Fruit fly (Drosophila melanogaster): ENCODE measurements around the gene CG42820.

CG42820 gene

DNA sequence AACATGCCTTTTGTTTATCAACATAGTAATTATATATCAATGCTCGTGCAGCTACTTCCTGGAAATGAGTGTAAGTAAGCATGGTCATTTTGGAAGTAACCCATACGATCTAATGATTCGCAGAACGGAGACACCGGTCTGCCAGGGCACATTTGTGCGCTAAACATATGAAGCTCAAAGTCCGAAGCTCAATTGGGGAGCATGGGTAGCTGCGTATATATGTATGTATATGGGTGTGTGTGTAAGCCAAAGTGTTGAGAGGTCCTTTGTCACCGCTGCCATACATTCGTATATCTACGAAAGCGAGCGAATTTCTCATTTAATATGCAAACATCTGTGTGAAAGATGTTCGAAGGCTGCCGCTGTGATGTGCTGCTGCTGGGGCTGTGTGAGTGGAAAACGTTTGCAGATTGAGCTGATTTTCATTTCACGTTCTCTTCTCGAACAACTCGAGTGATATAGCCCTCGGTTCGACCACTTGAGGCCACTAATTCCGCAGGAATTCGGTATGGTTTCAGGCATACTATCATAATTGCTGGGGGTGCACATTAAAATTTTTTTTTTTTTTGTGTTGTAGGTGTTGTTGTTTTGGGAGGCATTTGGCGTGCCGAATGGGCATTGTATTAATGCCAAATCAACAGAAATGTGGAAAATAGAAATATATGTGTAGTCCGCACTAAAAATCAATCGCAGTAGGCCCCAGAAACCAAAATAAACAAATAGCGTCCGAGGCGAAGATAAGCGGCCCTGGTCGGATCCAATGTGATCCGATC lies 26.1 kb upstream of the CG42820 start:
- TF ChIP-seq Lpt (GFP tag; optimal IDR thresholded peaks at IDR 0.05) = no peak
- peak; percentile 57 for TF ChIP-seq svp (GFP tag)
- no peak for TF ChIP-seq CG32006 (GFP tag; optimal IDR thresholded peaks at IDR 0.05)
- peak; percentile 22 for TF ChIP-seq CG6276 (GFP tag; optimal IDR thresholded peaks at IDR 0.05)
- peak; percentile 61 for TF ChIP-seq Eip78C (GFP tag)
- TF ChIP-seq CG6808 (GFP tag; optimal IDR thresholded peaks at IDR 0.05) = peak; percentile 32
- TF ChIP-seq ss (GFP tag; optimal IDR thresholded peaks at IDR 0.05) = peak; percentile 36 to 49
- no peak for TF ChIP-seq Sox102F (GFP tag; optimal IDR thresholded peaks at IDR 0.05)
- no peak for TF ChIP-seq acj6 (GFP tag; optimal IDR thresholded peaks at IDR 0.05)
- peak; percentile 38 for TF ChIP-seq CG9139 (GFP tag; optimal IDR thresholded peaks at IDR 0.05)
- 0 out of 3 replicates have a peak, but pooled peaks have one; percentile 17 for TF ChIP-seq CG8119 (GFP tag; IDR thresholded peaks at IDR 0.05)
- no peak for TF ChIP-seq dac (GFP tag; optimal IDR thresholded peaks at IDR 0.05)
- peak; percentile 11 for TF ChIP-seq spab (GFP tag; optimal IDR thresholded peaks at IDR 0.05)
- TF ChIP-seq fkh (GFP tag; optimal IDR thresholded peaks at IDR 0.05) = no peak

DNA sequence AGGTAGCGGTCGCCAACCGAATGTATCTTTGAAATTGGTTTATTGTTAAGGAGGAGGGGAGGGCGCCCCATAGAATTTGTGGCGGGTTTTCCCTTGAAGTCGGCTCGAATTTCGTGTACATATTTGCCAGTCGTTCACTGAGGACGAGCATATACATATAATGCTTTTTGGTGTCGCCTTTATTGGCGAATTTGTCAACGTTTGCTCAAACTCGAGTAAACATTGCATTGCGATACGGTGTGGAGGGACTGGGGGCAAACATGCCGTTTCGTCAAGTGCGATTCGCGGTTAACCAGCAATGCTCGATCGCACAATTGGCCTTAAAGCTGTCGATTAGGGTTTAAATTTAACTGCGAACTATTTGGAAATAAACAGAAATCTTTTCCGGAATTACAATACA lies 25.4 kb upstream of the CG42820 start:
- TF ChIP-seq CG10631 (GFP tag; optimal IDR thresholded peaks at IDR 0.05) = no peak
- TF ChIP-seq vri (GFP tag; optimal IDR thresholded peaks at IDR 0.05) = peak; percentile 20
- TF ChIP-seq cyc (GFP tag; optimal IDR thresholded peaks at IDR 0.05) = no peak
- no peak for TF ChIP-seq CG11294 (GFP tag; IDR thresholded peaks at IDR 0.05)
- no peak for TF ChIP-seq Ets96B (tag; optimal IDR thresholded peaks at IDR 0.05)
- peak; percentile 34 for TF ChIP-seq fkh (GFP tag; optimal IDR thresholded peaks at IDR 0.05)
- peak; percentile 31 for TF ChIP-seq svp (GFP tag)
- peak; percentile 4 for TF ChIP-seq Blimp-1 (GFP tag; optimal IDR thresholded peaks at IDR 0.05)
- peak; percentile 52 for TF ChIP-seq Eip78C (GFP tag)
- no peak for TF ChIP-seq Met (GFP tag; optimal IDR thresholded peaks at IDR 0.05)
- TF ChIP-seq esn (GFP tag; optimal IDR thresholded peaks at IDR 0.05) = peak; percentile 23

DNA sequence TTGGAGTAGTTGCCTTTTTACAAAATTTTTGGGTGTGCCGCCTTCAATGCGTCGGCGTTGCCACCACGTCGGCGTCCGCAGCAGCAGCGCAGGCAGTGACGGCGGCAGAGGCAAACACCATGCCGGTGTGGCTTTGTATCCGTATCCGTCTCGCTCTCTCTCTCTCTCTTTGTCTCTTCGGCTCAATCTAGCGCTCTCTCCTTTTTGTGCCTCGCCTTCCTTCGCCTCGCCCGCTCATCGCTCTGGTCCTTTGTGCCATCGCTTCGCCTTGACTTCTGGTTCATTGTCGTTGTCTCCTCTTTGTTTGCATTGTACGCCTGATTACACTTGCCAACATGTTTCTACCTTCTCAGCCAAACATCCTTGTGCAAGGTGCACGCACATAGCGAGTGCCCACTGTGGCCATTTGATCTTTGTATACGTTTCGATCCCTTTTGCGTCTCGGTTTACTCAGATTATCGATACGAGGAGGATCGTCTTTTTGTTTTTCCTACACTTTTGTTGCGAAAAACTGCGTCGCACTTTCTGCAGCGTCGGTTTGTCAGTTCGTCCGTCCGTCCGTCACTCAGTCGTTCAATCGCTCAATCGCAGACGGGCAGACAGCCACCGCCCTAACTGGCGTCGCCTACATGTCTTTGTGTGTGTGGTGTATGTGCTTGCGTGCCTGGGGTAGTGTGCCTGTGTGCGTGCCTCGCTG lies 24.3 kb upstream of the CG42820 start:
- TF ChIP-seq CG1621 (tag; optimal IDR thresholded peaks at IDR 0.05) (peak; percentile 71), CG11294 (GFP tag; IDR thresholded peaks at IDR 0.05) (peak; percentile 51; the same call in 1 of the 2 replicates), CG10669 (GFP tag; optimal IDR thresholded peaks at IDR 0.05) (peak; percentile 77), Sox15 (GFP tag; optimal IDR thresholded peaks at IDR 0.05) (peak; percentile 7), Hr38 (GFP tag; optimal IDR thresholded peaks at IDR 0.05) (no peak), CG9139 (GFP tag; optimal IDR thresholded peaks at IDR 0.05) (peak; percentile 47), CG4318 (GFP tag; optimal IDR thresholded peaks at IDR 0.05) (no peak), CG31627 (GFP tag; optimal IDR thresholded peaks at IDR 0.05) (peak; percentile 73), ss (GFP tag; optimal IDR thresholded peaks at IDR 0.05) (peak; percentile 82 to 90), CG10631 (GFP tag; optimal IDR thresholded peaks at IDR 0.05) (peak; percentile 73), lz (GFP tag; optimal IDR thresholded peaks at IDR 0.05) (peak; percentile 79), CG11902 (GFP tag; optimal IDR thresholded peaks at IDR 0.05) (peak; percentile 30), fkh (GFP tag; optimal IDR thresholded peaks at IDR 0.05) (peak; percentile 16), Met (GFP tag; optimal IDR thresholded peaks at IDR 0.05) (peak; percentile 80), CG16779 (tag; optimal IDR thresholded peaks at IDR 0.05) (peak; percentile 61), achi (GFP tag; optimal IDR thresholded peaks at IDR 0.05) (peak; percentile 72), Eip78C (GFP tag) (peak; percentile 94), Ets21C (GFP tag; optimal IDR thresholded peaks at IDR 0.05) (peak; percentile 60), CG6163 (GFP tag; IDR thresholded peaks at IDR 0.05) (peak; percentile 82), Smox (GFP tag; optimal IDR thresholded peaks at IDR 0.05) (peak; percentile 73), Sox102F (GFP tag; optimal IDR thresholded peaks at IDR 0.05) (peak; percentile 88), CG8632 (GFP tag; optimal IDR thresholded peaks at IDR 0.05) (peak; percentile 59), vri (GFP tag; optimal IDR thresholded peaks at IDR 0.05) (peak; percentile 55), CG15336 (GFP tag; IDR thresholded peaks at IDR 0.05) (peak; percentile 60), Eip93F (GFP tag; optimal IDR thresholded peaks at IDR 0.05) (no peak), cyc (GFP tag; optimal IDR thresholded peaks at IDR 0.05) (peak; percentile 72), net (GFP tag; optimal IDR thresholded peaks at IDR 0.05) (peak; percentile 59), CG8319 (GFP tag; optimal IDR thresholded peaks at IDR 0.05) (peak; percentile 22), fd85E (GFP tag; optimal IDR thresholded peaks at IDR 0.05) (peak; percentile 62), topi (GFP tag; optimal IDR thresholded peaks at IDR 0.05) (peak; percentile 78), CG3032 (tag; optimal IDR thresholded peaks at IDR 0.05) (peak; percentile 63), CG6792 (GFP tag; optimal IDR thresholded peaks at IDR 0.05) (peak; percentile 76)

All from whole organism, prepupa.